Fruit fly (Drosophila melanogaster) whole organism: ENCODE results near the gene sqz.

Experiments
- CG8478 ChIP-seq: fragments of >200 bp; optimal IDR thresholded peaks from 2 replicates; lab custom pipeline; 2018; ENCODE audit warnings: inconsistent platforms
- Dll ChIP-seq: fragments of >200 bp; optimal IDR thresholded peaks from 2 replicates; lab custom pipeline; 2017
- EcR ChIP-seq, 2 experiments: fragments of >200 bp; optimal IDR thresholded peaks; 2 replicates each; lab custom pipeline; 2017; ENCODE audit warnings: missing biosample characterization in 2 of 2, missing genetic modification characterization in 2 of 2, missing genetic modification reagents in 2 of 2
- pan ChIP-seq: fragments of >200 bp; optimal IDR thresholded peaks from 2 replicates; lab custom pipeline; 2017
- psq ChIP-seq: fragments of >200 bp; optimal IDR thresholded peaks from 2 replicates; lab custom pipeline; 2017
- usp ChIP-seq: fragments of >200 bp; optimal IDR thresholded peaks from 2 replicates; lab custom pipeline; 2017; ENCODE audit warnings: missing biosample characterization, missing genetic modification characterization, mixed read lengths

sqz gene

DNA sequence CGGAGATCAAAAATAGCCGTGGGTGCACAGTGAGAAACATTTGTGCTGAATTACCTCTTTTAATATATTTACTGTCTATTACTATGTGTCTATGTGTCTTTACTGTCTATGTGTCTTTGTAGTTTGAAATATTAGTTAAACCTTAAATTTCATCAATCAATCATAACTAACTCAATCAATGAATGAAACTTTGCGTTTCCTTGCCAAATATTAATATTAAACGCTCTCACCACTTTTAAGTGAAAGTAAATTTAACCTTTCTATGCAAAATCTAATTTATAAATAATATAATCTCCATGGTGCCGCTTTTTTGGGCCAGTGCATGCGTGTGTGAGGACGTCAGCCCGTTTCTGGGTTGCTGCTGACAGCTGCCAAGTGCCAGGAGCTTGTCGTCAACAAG, 17.2 kb downstream of the sqz start:
- TF ChIP-seq CG8478 (no peak), pan (lab: Kevin White, UChicago) (no peak), psq (lab: Kevin White, UChicago) (no peak), Dll (lab: Kevin White, UChicago) (no peak), usp (GFP tag; lab: Kevin White, UChicago) (no peak), EcR (GFP tag; optimal IDR thresholded peaks at IDR 0.05; lab: Kevin White, UChicago) (no peak)

DNA sequence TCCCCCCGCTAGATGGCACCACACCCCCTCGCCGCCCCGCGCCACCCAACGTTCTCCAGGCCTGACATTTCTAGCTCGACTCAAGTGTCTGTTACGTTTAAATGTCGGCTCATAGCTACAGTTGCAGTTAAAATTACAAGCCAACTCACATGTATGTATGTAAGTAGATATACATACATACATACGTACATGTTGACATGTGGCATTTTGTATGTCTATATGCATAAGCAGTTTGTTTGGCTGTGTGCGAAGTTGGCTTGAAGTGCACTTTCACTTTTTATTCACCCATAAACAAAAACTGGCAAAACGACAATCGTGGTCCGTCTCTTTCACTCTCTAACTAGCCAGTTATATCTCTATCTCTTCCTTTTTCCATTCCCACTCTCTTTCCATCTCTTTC, 18.8 kb downstream of the sqz start:
- TF ChIP-seq CG8478 (no peak), psq (lab: Kevin White, UChicago) (no peak), usp (GFP tag; lab: Kevin White, UChicago) (no peak), EcR (GFP tag; optimal IDR thresholded peaks at IDR 0.05; lab: Kevin White, UChicago) (no peak), pan (lab: Kevin White, UChicago) (no peak)

dm6 chr3R:19187717-19188149, 23.7 kb downstream of the sqz start:
- TF ChIP-seq psq (lab: Kevin White, UChicago) (no peak), CG8478 (no peak), Dll (lab: Kevin White, UChicago) (no peak), EcR (GFP tag; optimal IDR thresholded peaks at IDR 0.05; lab: Kevin White, UChicago) (no peak), usp (GFP tag; lab: Kevin White, UChicago) (no peak), pan (lab: Kevin White, UChicago) (no peak)

- TF ChIP-seq pan (lab: Kevin White, UChicago): no peak
- TF ChIP-seq EcR (GFP tag; optimal IDR thresholded peaks at IDR 0.05; lab: Kevin White, UChicago): no peak
These were observed 26.0 kb downstream of the sqz start for dm6 chr3R:19190020-19190419.

- no peak for TF ChIP-seq pan (lab: Kevin White, UChicago)
- TF ChIP-seq usp (GFP tag; lab: Kevin White, UChicago): no peak
- no peak for TF ChIP-seq EcR (GFP tag; optimal IDR thresholded peaks at IDR 0.05; lab: Kevin White, UChicago)
- TF ChIP-seq CG8478: no peak
- TF ChIP-seq psq (lab: Kevin White, UChicago): no peak
- TF ChIP-seq Dll (lab: Kevin White, UChicago): no peak
These were observed 47.8 kb downstream of the sqz start, which contains the start of gene cry for dm6 chr3R:19211778-19212177. Gene cry (plus strand): TSS chr3R:19212154.

dm6 chr3R:19212545-19213176, 48.6 kb downstream of the sqz start:
- TF ChIP-seq psq (lab: Kevin White, UChicago) (no peak), usp (GFP tag; lab: Kevin White, UChicago) (no peak), CG8478 (no peak), EcR (GFP tag; optimal IDR thresholded peaks at IDR 0.05; lab: Kevin White, UChicago) (no peak), Dll (lab: Kevin White, UChicago) (no peak), pan (lab: Kevin White, UChicago) (no peak)
